Fruit fly (Drosophila melanogaster): ENCODE data around the gene yem.
A peak's percentile ranks its signal among the peaks of the same experiment; 100 is the strongest.

Gene yem

DNA sequence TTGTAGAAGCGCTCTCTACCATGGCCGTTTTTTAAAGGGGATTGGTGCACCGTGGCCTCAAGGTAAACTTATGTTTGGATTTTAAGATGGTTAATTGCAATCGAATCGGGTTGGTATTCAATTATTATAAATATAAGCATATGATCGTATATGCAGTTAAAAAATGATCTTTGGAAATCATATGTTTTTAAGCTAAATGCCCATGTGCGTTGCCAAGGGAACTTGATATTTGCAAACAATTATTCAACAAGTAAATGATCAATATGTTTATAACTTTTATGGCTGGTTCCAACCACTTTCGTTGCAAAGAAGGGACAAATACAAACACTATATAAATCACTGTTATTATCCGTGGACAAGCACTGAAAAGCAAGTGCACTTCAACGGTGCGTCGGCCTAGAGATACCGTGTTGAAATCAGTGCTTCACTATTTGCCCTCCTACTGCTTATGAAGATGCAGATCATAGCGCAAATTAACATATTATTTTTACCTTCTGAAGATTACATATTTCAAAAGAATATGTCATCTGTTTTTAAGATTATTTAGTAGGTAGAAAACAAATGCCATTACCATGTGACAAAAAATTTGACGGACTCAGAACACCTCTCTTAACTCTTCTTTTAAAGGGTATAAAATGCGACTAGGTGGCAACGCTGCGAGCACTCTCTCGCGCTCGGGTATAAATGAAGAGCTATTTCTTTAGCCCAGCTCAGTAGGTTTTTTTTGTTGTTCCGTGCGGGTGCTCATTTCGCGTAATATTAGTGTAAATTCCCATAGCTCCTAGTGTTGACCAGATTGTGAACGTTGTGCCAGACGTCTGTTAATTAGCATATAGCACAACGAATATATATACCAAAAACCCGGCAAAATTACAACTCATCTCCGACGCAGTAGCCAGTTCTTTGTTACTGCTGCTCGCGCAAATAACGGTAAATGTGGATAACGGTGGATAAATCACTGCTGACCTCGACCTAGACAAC is 35.0 kb upstream of the yem start, which contains the start of gene rdog (continued):
- peak; percentile 86 for TF ChIP-seq CoRest (tag; optimal IDR thresholded peaks at IDR 0.05)
- peak; percentile 67 for TF ChIP-seq CG15601 (tag; optimal IDR thresholded peaks at IDR 0.05)
- peak; percentile 30 for TF ChIP-seq CG12071 (GFP tag; optimal IDR thresholded peaks at IDR 0.05)
- TF ChIP-seq Hand (GFP tag; optimal IDR thresholded peaks at IDR 0.05): peak; percentile 73
- TF ChIP-seq MBD-R2 (GFP tag; IDR thresholded peaks at IDR 0.05): peak; percentile 42
- TF ChIP-seq lola (GFP tag; optimal IDR thresholded peaks at IDR 0.05): peak in 1 of 3 experiments; percentile 81
- TF ChIP-seq CG30403 (GFP tag; optimal IDR thresholded peaks at IDR 0.05): peak; percentile 88
- TF ChIP-seq CG31441 (GFP tag; IDR thresholded peaks at IDR 0.05): peak; percentile 52
- TF ChIP-seq Elba2 (GFP tag; optimal IDR thresholded peaks at IDR 0.05): no peak
- TF ChIP-seq ato (GFP tag; IDR thresholded peaks at IDR 0.05; ENCODE audit: partially characterized antibody): no peak
- 0 out of 4 replicates have a peak, but pooled peaks have one; percentile 50 for TF ChIP-seq chinmo (GFP tag; IDR thresholded peaks at IDR 0.05; ENCODE audit: partially characterized antibody)
- TF ChIP-seq Nf-YC (tag; optimal IDR thresholded peaks at IDR 0.05): peak; percentile 71
- TF ChIP-seq Taf1 (GFP tag; IDR thresholded peaks at IDR 0.05): no peak
- no peak for TF ChIP-seq Dfd (GFP tag; optimal IDR thresholded peaks at IDR 0.05)
- no peak for TF ChIP-seq cg (GFP tag; optimal IDR thresholded peaks at IDR 0.05)
- TF ChIP-seq B-H2 (GFP tag; optimal IDR thresholded peaks at IDR 0.05): peak; percentile 58
- TF ChIP-seq Med (GFP tag): peak; percentile 85
- peak; percentile 75 for TF ChIP-seq Six4 (GFP tag; optimal IDR thresholded peaks at IDR 0.05)
- peak; percentile 56; the same call in 1 of the 2 replicates for TF ChIP-seq vvl (GFP tag; IDR thresholded peaks at IDR 0.05)
- peak; percentile 57 for TF ChIP-seq CG5180 (GFP tag; optimal IDR thresholded peaks at IDR 0.05)
- no peak for TF ChIP-seq Dll (GFP tag; IDR thresholded peaks at IDR 0.05; ENCODE audit: partially characterized antibody)
- TF ChIP-seq vfl (GFP tag; optimal IDR thresholded peaks at IDR 0.05): peak; percentile 49
- no peak for TF ChIP-seq Lpt (GFP tag; optimal IDR thresholded peaks at IDR 0.05)
- TF ChIP-seq pfk (GFP tag; optimal IDR thresholded peaks at IDR 0.05): no peak
- peak; percentile 73 for TF ChIP-seq fd96Cb (tag; optimal IDR thresholded peaks at IDR 0.05)
- peak; percentile 31 for TF ChIP-seq fd3F (GFP tag; optimal IDR thresholded peaks at IDR 0.05)
- peak; percentile 70 for TF ChIP-seq CG10654 (GFP tag; optimal IDR thresholded peaks at IDR 0.05)
- TF ChIP-seq Aef1 (GFP tag; IDR thresholded peaks at IDR 0.05): peak; percentile 42; the same call in 1 of the 3 replicates
- 0 out of 3 replicates have a peak, but pooled peaks have one; percentile 61 for TF ChIP-seq CG11456 (GFP tag; IDR thresholded peaks at IDR 0.05)
- 0 out of 2 replicates have a peak, but pooled peaks have one; percentile 25 for TF ChIP-seq Scr (GFP tag; IDR thresholded peaks at IDR 0.05; ENCODE audit: partially characterized antibody)
- peak; percentile 67 for TF ChIP-seq CG11723 (GFP tag; optimal IDR thresholded peaks at IDR 0.05)
- no peak; the same call in 1 of the 2 replicates for TF ChIP-seq E2f1 (GFP tag; IDR thresholded peaks at IDR 0.05)
- peak; percentile 41 for TF ChIP-seq CG6254 (GFP tag; optimal IDR thresholded peaks at IDR 0.05)
- no peak for TF ChIP-seq ap (GFP tag; IDR thresholded peaks at IDR 0.05)
- TF ChIP-seq CG30431 (GFP tag; optimal IDR thresholded peaks at IDR 0.05): peak; percentile 62
- peak; percentile 84 for TF ChIP-seq lab (GFP tag; optimal IDR thresholded peaks at IDR 0.05)
- no peak for TF ChIP-seq gt (GFP tag; IDR thresholded peaks at IDR 0.05)
- no peak for TF ChIP-seq CG6683 (GFP tag; optimal IDR thresholded peaks at IDR 0.05)
- TF ChIP-seq CG1024 (GFP tag; IDR thresholded peaks at IDR 0.05): peak; percentile 31; the same call in 1 of the 2 replicates
- peak; percentile 72; the same call in 2 of the 3 replicates for TF ChIP-seq Optix (GFP tag; IDR thresholded peaks at IDR 0.05)
- no peak for TF ChIP-seq dati (GFP tag; IDR thresholded peaks at IDR 0.05)
- peak; percentile 77 for TF ChIP-seq CG15696 (tag; optimal IDR thresholded peaks at IDR 0.05)
- TF ChIP-seq Awh (GFP tag; IDR thresholded peaks at IDR 0.05): no peak
- TF ChIP-seq CG33213 (GFP tag; optimal IDR thresholded peaks at IDR 0.05): peak; percentile 72
- TF ChIP-seq lilli (GFP tag; optimal IDR thresholded peaks at IDR 0.05): peak; percentile 88
- peak; percentile 59 for TF ChIP-seq Asciz (GFP tag; optimal IDR thresholded peaks at IDR 0.05)
- TF ChIP-seq GATAe (GFP tag; conservative IDR thresholded peaks at IDR 0.05): no peak

Data from whole organism, embryonic.